Fruit fly (Drosophila melanogaster) whole organism, embryonic: ENCODE data around the gene Traf-like.

ENCODE experiments used
- Atf-2 ChIP-seq: fragments of 200-800 bp; sonication (Bioruptor generic); optimal IDR thresholded peaks from 2 replicates; lab custom pipeline; 2016; ENCODE audit warnings: missing biosample characterization, missing genetic modification characterization
- B-H1 ChIP-seq: fragments of 200-800 bp; sonication (Bioruptor generic); IDR thresholded peaks from 3 replicates; pipeline ENCODE4 v1.3.6; 2022; ENCODE audit warnings: missing biosample characterization, missing genetic modification characterization
- Bgb ChIP-seq: fragments of 200-800 bp; sonication (Bioruptor generic); IDR thresholded peaks from 2 replicates; pipeline ENCODE4 v1.3.6; 2022; ENCODE audit warnings: missing biosample characterization, missing genetic modification characterization; ENCODE audit not compliant: partially characterized antibody
- CG12104 ChIP-seq: fragments of 200-800 bp; sonication (Bioruptor generic); optimal IDR thresholded peaks from 3 replicates; lab custom pipeline; 2016; ENCODE audit warnings: missing biosample characterization, missing genetic modification characterization
- CG13424 ChIP-seq: fragments of 200-800 bp; sonication (Bioruptor generic); optimal IDR thresholded peaks from 2 replicates; lab custom pipeline; 2019; ENCODE audit warnings: missing biosample characterization, mild to moderate bottlenecking, missing genetic modification characterization, moderate library complexity
- CG1602 ChIP-seq: fragments of 200-800 bp; sonication (Bioruptor generic); optimal IDR thresholded peaks from 3 replicates; lab custom pipeline; 2016; ENCODE audit warnings: missing biosample characterization, missing genetic modification characterization
- CG1647 ChIP-seq: fragments of 200-800 bp; sonication (Bioruptor generic); optimal IDR thresholded peaks from 3 replicates; lab custom pipeline; 2016; ENCODE audit warnings: missing biosample characterization, missing genetic modification characterization
- CG16815 ChIP-seq: fragments of 200-800 bp; sonication (Bioruptor generic); optimal IDR thresholded peaks from 3 replicates; lab custom pipeline; 2017; ENCODE audit warnings: missing biosample characterization, mild to moderate bottlenecking, missing genetic modification characterization
- CG17385 ChIP-seq: fragments of 200-800 bp; sonication (Bioruptor generic); optimal IDR thresholded peaks from 3 replicates; lab custom pipeline; 2018; ENCODE audit warnings: missing biosample characterization, mild to moderate bottlenecking, missing genetic modification characterization
- CG18599 ChIP-seq: fragments of 200-800 bp; sonication (Bioruptor generic); optimal IDR thresholded peaks from 3 replicates; lab custom pipeline; 2017; ENCODE audit warnings: missing biosample characterization, missing genetic modification characterization, mild to moderate bottlenecking, moderate library complexity, missing genetic modification reagents
- CG31224 ChIP-seq: fragments of 200-800 bp; sonication (Bioruptor generic); IDR thresholded peaks from 2 replicates; pipeline ENCODE4 v1.3.6; 2022; ENCODE audit warnings: missing biosample characterization, missing genetic modification characterization
- CG32772 ChIP-seq: fragments of 200-800 bp; sonication (Bioruptor generic); IDR thresholded peaks from 2 replicates; pipeline ENCODE4 v1.3.6; 2022; ENCODE audit warnings: missing biosample characterization, missing genetic modification characterization
- CG3281 ChIP-seq: fragments of 200-800 bp; sonication (Bioruptor generic); optimal IDR thresholded peaks from 3 replicates; lab custom pipeline; 2017; ENCODE audit warnings: missing biosample characterization, mild to moderate bottlenecking, missing genetic modification characterization
- CG34422 ChIP-seq: fragments of 200-800 bp; sonication (Bioruptor generic); IDR thresholded peaks from 3 replicates; pipeline ENCODE4 v1.3.6; 2022; ENCODE audit warnings: missing biosample characterization, missing genetic modification characterization
- CG3995 ChIP-seq: fragments of 200-800 bp; sonication (Bioruptor generic); optimal IDR thresholded peaks from 3 replicates; lab custom pipeline; 2016; ENCODE audit warnings: missing biosample characterization, missing genetic modification characterization
- CG7271 ChIP-seq: fragments of 200-800 bp; sonication (Bioruptor generic); optimal IDR thresholded peaks from 2 replicates; lab custom pipeline; 2018; ENCODE audit warnings: missing biosample characterization, mild to moderate bottlenecking, missing genetic modification characterization, moderate library complexity
- CG8388 ChIP-seq: fragments of 200-800 bp; sonication (Bioruptor generic); optimal IDR thresholded peaks from 2 replicates; lab custom pipeline; 2019; ENCODE audit warnings: missing biosample characterization, mild to moderate bottlenecking, missing genetic modification characterization, moderate library complexity
- CG9797 ChIP-seq: fragments of 200-800 bp; sonication (Bioruptor generic); optimal IDR thresholded peaks from 3 replicates; lab custom pipeline; 2018; ENCODE audit warnings: missing biosample characterization, mild to moderate bottlenecking, missing genetic modification characterization
- Dek ChIP-seq: fragments of 200-800 bp; sonication (Bioruptor generic); optimal IDR thresholded peaks from 3 replicates; lab custom pipeline; 2019; ENCODE audit warnings: missing biosample characterization, mild to moderate bottlenecking, missing genetic modification characterization, moderate library complexity
- Dref ChIP-seq: fragments of 200-800 bp; sonication (Bioruptor generic); IDR thresholded peaks from 2 replicates; pipeline ENCODE4 v1.3.6; 2022; ENCODE audit warnings: missing biosample characterization, missing genetic modification characterization
- Fer1 ChIP-seq: fragments of 200-800 bp; sonication (Bioruptor generic); optimal IDR thresholded peaks from 2 replicates; lab custom pipeline; 2017; ENCODE audit warnings: missing biosample characterization, mild to moderate bottlenecking, missing genetic modification characterization
- Fer3 ChIP-seq: fragments of 200-800 bp; sonication (Bioruptor generic); optimal IDR thresholded peaks from 2 replicates; lab custom pipeline; 2018; ENCODE audit warnings: missing biosample characterization, mild to moderate bottlenecking, missing genetic modification characterization, moderate library complexity
- HLH4C ChIP-seq: fragments of 200-800 bp; sonication (Bioruptor generic); IDR thresholded peaks from 3 replicates; pipeline ENCODE4 v1.3.6; 2022; ENCODE audit warnings: missing biosample characterization, missing genetic modification characterization; ENCODE audit not compliant: partially characterized antibody
- Jarid2 ChIP-seq: fragments of 200-800 bp; sonication (Bioruptor generic); optimal IDR thresholded peaks from 3 replicates; lab custom pipeline; 2017; ENCODE audit warnings: mild to moderate bottlenecking, missing biosample characterization, missing genetic modification reagents, missing genetic modification characterization
- Lhr ChIP-seq: fragments of 200-800 bp; sonication (Bioruptor generic); optimal IDR thresholded peaks from 3 replicates; lab custom pipeline; 2017; ENCODE audit warnings: mild to moderate bottlenecking, missing biosample characterization, missing genetic modification reagents, missing genetic modification characterization
- MBD-R2 ChIP-seq: fragments of 200-800 bp; sonication (Bioruptor generic); IDR thresholded peaks from 2 replicates; pipeline ENCODE4 v1.3.6; 2022; ENCODE audit warnings: missing biosample characterization, missing genetic modification characterization
- Nf-YA ChIP-seq: fragments of 200-800 bp; sonication (Bioruptor generic); IDR thresholded peaks from 2 replicates; pipeline ENCODE4 v1.3.6; 2022; ENCODE audit warnings: missing biosample characterization, missing genetic modification characterization
- Opbp ChIP-seq: fragments of 200-800 bp; sonication (Bioruptor generic); IDR thresholded peaks from 3 replicates; pipeline ENCODE4 v1.3.6; 2022; ENCODE audit warnings: missing biosample characterization, missing genetic modification characterization; ENCODE audit not compliant: partially characterized antibody
- Rx ChIP-seq: fragments of 200-800 bp; sonication (Bioruptor generic); IDR thresholded peaks from 2 replicates; pipeline ENCODE4 v1.3.6; 2022; ENCODE audit warnings: missing biosample characterization, missing genetic modification characterization
- Sin3A ChIP-seq: fragments of >200 bp; optimal IDR thresholded peaks from 2 replicates; lab custom pipeline; 2018
- Sry-δ ChIP-seq: fragments of 200-800 bp; sonication (Bioruptor generic); optimal IDR thresholded peaks from 2 replicates; lab custom pipeline; 2016; ENCODE audit warnings: missing biosample characterization, missing genetic modification characterization
- Stat92E ChIP-seq, 3 experiments: fragments of >200 bp in 2 of 3; fragments of 200-800 bp in 1 of 3; sonication (Bioruptor generic) in 1 of 3; optimal IDR thresholded peaks; 2 replicates each; lab custom pipeline; 2017 to 2019; ENCODE audit warnings: missing biosample characterization in 3 of 3, missing genetic modification characterization in 3 of 3, mild to moderate bottlenecking in 1 of 3, moderate library complexity in 1 of 3
- ase ChIP-seq: fragments of 200-800 bp; sonication (Bioruptor generic); IDR thresholded peaks from 3 replicates; pipeline ENCODE4 v1.3.6; 2022; ENCODE audit warnings: missing biosample characterization, missing genetic modification characterization
- chn ChIP-seq: fragments of 200-800 bp; sonication (Bioruptor generic); optimal IDR thresholded peaks from 2 replicates; lab custom pipeline; 2016; ENCODE audit warnings: missing biosample characterization, missing genetic modification characterization
- crp ChIP-seq, 2 experiments: fragments of 200-800 bp; sonication (Bioruptor generic); optimal IDR thresholded peaks; 2 replicates in 1 of 2; 3 replicates in 1 of 2; lab custom pipeline; 2017; ENCODE audit warnings: missing biosample characterization in 2 of 2, missing genetic modification characterization in 2 of 2, mild to moderate bottlenecking in 1 of 2, moderate library complexity in 1 of 2
- fu2 ChIP-seq: fragments of 200-800 bp; sonication (Bioruptor generic); optimal IDR thresholded peaks from 2 replicates; lab custom pipeline; 2016; ENCODE audit warnings: missing biosample characterization, missing genetic modification characterization
- gro ChIP-seq: fragments of 200-800 bp; sonication (Bioruptor generic); optimal IDR thresholded peaks from 2 replicates; lab custom pipeline; 2016; ENCODE audit warnings: missing biosample characterization, missing genetic modification characterization
- hb ChIP-seq: fragments of 200-800 bp; sonication (Bioruptor generic); IDR thresholded peaks from 3 replicates; pipeline ENCODE4 v1.3.6; 2022; ENCODE audit warnings: missing biosample characterization, missing genetic modification characterization; ENCODE audit not compliant: partially characterized antibody
- jigr1 ChIP-seq: fragments of 200-800 bp; sonication (Bioruptor generic); IDR thresholded peaks from 3 replicates; pipeline ENCODE4 v1.3.6; 2022; ENCODE audit warnings: missing biosample characterization, missing genetic modification characterization
- kah ChIP-seq: fragments of 200-800 bp; sonication (Bioruptor generic); optimal IDR thresholded peaks from 2 replicates; lab custom pipeline; 2018; ENCODE audit warnings: missing biosample characterization, mild to moderate bottlenecking, missing genetic modification characterization
- lola ChIP-seq, 3 experiments: fragments of >200 bp in 2 of 3; fragments of 200-800 bp in 1 of 3; sonication (Bioruptor generic) in 1 of 3; optimal IDR thresholded peaks; 2 replicates each; lab custom pipeline; 2017 to 2019; ENCODE audit warnings: missing biosample characterization in 3 of 3, missing genetic modification characterization in 3 of 3, mild to moderate bottlenecking in 1 of 3, moderate library complexity in 1 of 3
- maf-S ChIP-seq: fragments of 200-800 bp; sonication (Bioruptor generic); optimal IDR thresholded peaks from 2 replicates; lab custom pipeline; 2016; ENCODE audit warnings: missing biosample characterization, missing genetic modification characterization
- onecut ChIP-seq: fragments of 200-800 bp; sonication (Bioruptor generic); IDR thresholded peaks from 2 replicates; pipeline ENCODE4 v1.3.6; 2022; ENCODE audit warnings: missing biosample characterization, missing genetic modification characterization
- pan ChIP-seq, 4 experiments: fragments of >200 bp in 3 of 4; fragments of 200-800 bp in 1 of 4; sonication (Bioruptor generic) in 1 of 4; optimal IDR thresholded peaks in 3 of 4; IDR thresholded peaks in 1 of 4; 2 replicates each; pipeline versions ENCODE4 v1.3.6 to Lab custom; 2017 to 2022; ENCODE audit warnings: missing biosample characterization in 2 of 4, missing genetic modification characterization in 2 of 4, mixed read lengths in 1 of 4
- sima ChIP-seq: fragments of 200-800 bp; sonication (Bioruptor generic); optimal IDR thresholded peaks from 2 replicates; lab custom pipeline; 2016; ENCODE audit warnings: missing biosample characterization, missing genetic modification characterization
- slp2 ChIP-seq: fragments of 200-800 bp; sonication (Bioruptor generic); optimal IDR thresholded peaks from 2 replicates; lab custom pipeline; 2016; ENCODE audit warnings: missing biosample characterization, missing genetic modification characterization
- tio ChIP-seq: fragments of 200-800 bp; sonication (Bioruptor generic); optimal IDR thresholded peaks from 2 replicates; lab custom pipeline; 2017; ENCODE audit warnings: missing biosample characterization, missing genetic modification characterization, inconsistent platforms
- tup ChIP-seq: fragments of 200-800 bp; sonication (Bioruptor generic); optimal IDR thresholded peaks from 2 replicates; lab custom pipeline; 2016; ENCODE audit warnings: missing biosample characterization, mild to moderate bottlenecking, missing genetic modification characterization, moderate library complexity
- unc-4 ChIP-seq: fragments of 200-800 bp; sonication (Bioruptor generic); IDR thresholded peaks from 2 replicates; pipeline ENCODE4 v1.3.6; 2022; ENCODE audit warnings: missing biosample characterization, missing genetic modification characterization; ENCODE audit not compliant: partially characterized antibody
- zen ChIP-seq: fragments of 200-800 bp; sonication (Bioruptor generic); optimal IDR thresholded peaks from 3 replicates; lab custom pipeline; 2018; ENCODE audit warnings: missing biosample characterization, mild to moderate bottlenecking, missing genetic modification characterization, moderate library complexity

The Traf-like gene

dm6 chrX:16441245-16441644 is 26.4 kb downstream of the Traf-like start, which contains the start of the genes Cdc50 and rngo (continued):
- no peak for TF ChIP-seq tup (GFP tag; lab: Kevin White, UChicago)
- peak; percentile 33 for TF ChIP-seq CG3281
- TF ChIP-seq Fer3 (tag; lab: Kevin White, UChicago) = no peak
- TF ChIP-seq gro = peak; percentile 60
- TF ChIP-seq slp2 (GFP tag; lab: Kevin White, UChicago) = no peak
- TF ChIP-seq CG9797 (GFP tag; lab: Kevin White, UChicago) = peak; percentile 56
- peak; percentile 2 for TF ChIP-seq CG13424 (tag; lab: Kevin White, UChicago)
- TF ChIP-seq CG1602 (GFP tag; lab: Kevin White, UChicago) = no peak
- TF ChIP-seq jigr1 (GFP tag; lab: Robert Waterston, UW) = no peak
- TF ChIP-seq maf-S (GFP tag; lab: Kevin White, UChicago) = no peak
- peak; percentile 90 for TF ChIP-seq Sin3A
- TF ChIP-seq chn = no peak
- TF ChIP-seq Atf-2 (GFP tag; lab: Kevin White, UChicago) = no peak
- TF ChIP-seq Stat92E (GFP tag; optimal IDR thresholded peaks at IDR 0.05; lab: Kevin White, UChicago) = peak in 1 of 3 experiments; percentile 64
- TF ChIP-seq hb (GFP tag; lab: Robert Waterston, UW) = peak; percentile 97
- TF ChIP-seq Sry-δ (GFP tag; lab: Kevin White, UChicago) = peak; percentile 92
- no peak for TF ChIP-seq kah (GFP tag; lab: Kevin White, UChicago)
- no peak for TF ChIP-seq Rx
- no peak for TF ChIP-seq CG32772 (GFP tag; lab: Robert Waterston, UW)
- TF ChIP-seq CG17385 (GFP tag; lab: Kevin White, UChicago) = peak; percentile 61
- TF ChIP-seq CG1647 = no peak
- peak; percentile 69 for TF ChIP-seq CG3995 (GFP tag; lab: Kevin White, UChicago)
- TF ChIP-seq Lhr (GFP tag; lab: Kevin White, UChicago) = no peak
- peak; percentile 93 for TF ChIP-seq Bgb (GFP tag; lab: Robert Waterston, UW)
- TF ChIP-seq tio (GFP tag; lab: Kevin White, UChicago) = no peak
- no peak for TF ChIP-seq fu2 (GFP tag; lab: Kevin White, UChicago)
- TF ChIP-seq MBD-R2 (GFP tag; lab: Robert Waterston, UW) = peak; percentile 48
- no peak for TF ChIP-seq CG18599 (GFP tag; lab: Kevin White, UChicago)
- no peak for TF ChIP-seq CG31224 (GFP tag; lab: Robert Waterston, UW)
- no peak for TF ChIP-seq ase (GFP tag; lab: Robert Waterston, UW)
- peak in 1 of 3 experiments; percentile 35 for TF ChIP-seq lola (GFP tag; optimal IDR thresholded peaks at IDR 0.05; lab: Kevin White, UChicago)
- TF ChIP-seq Jarid2 = no peak
- TF ChIP-seq CG8388 (GFP tag; lab: Kevin White, UChicago) = no peak
- TF ChIP-seq CG16815 (GFP tag; lab: Kevin White, UChicago) = no peak
- no peak for TF ChIP-seq CG7271 (tag; lab: Kevin White, UChicago)
- TF ChIP-seq CG34422 (GFP tag; lab: Robert Waterston, UW) = 0 out of 3 replicates have a peak, but pooled peaks have one; percentile 25
- no peak for TF ChIP-seq onecut
- TF ChIP-seq Nf-YA = no peak
- peak; percentile 81 for TF ChIP-seq Dref (GFP tag; lab: Robert Waterston, UW)
- peak; percentile 5 for TF ChIP-seq zen (tag; lab: Kevin White, UChicago)
- TF ChIP-seq Fer1 (GFP tag; lab: Kevin White, UChicago) = peak; percentile 31
- TF ChIP-seq CG12104 (GFP tag; lab: Kevin White, UChicago) = peak; percentile 1
- TF ChIP-seq unc-4 (GFP tag; lab: Robert Waterston, UW) = peak; percentile 99
- peak; percentile 99 for TF ChIP-seq HLH4C
- TF ChIP-seq pan (optimal IDR thresholded peaks at IDR 0.05; lab: Kevin White, UChicago) = no peak
- no peak for TF ChIP-seq pan (GFP tag; optimal IDR thresholded peaks at IDR 0.05 in 1 of 2, IDR thresholded peaks at IDR 0.05 in 1 of 2)
- no peak for TF ChIP-seq B-H1 (GFP tag; lab: Robert Waterston, UW)
- peak; percentile 91 for TF ChIP-seq Opbp (GFP tag; lab: Robert Waterston, UW)
- no peak for TF ChIP-seq sima (GFP tag; lab: Kevin White, UChicago)
- TF ChIP-seq Dek (tag; lab: Kevin White, UChicago) = no peak
- TF ChIP-seq crp (GFP tag; optimal IDR thresholded peaks at IDR 0.05; lab: Kevin White, UChicago) = peak in 1 of 2 experiments; percentile 28
